Worm (Caenorhabditis elegans) whole organism, L4/young adult: ENCODE data around the gene C54E10.6.
"Not testable (repeated sequence)": the region's sequence is repeated elsewhere in the genome, so short reads cannot be mapped to it uniquely, and the experiment has no call there.

Source experiments
- W03F9.2 ChIP-seq: fragments of 150-350 bp; optimal IDR thresholded peaks from 2 replicates; lab custom pipeline; 2014; ENCODE audit warnings: missing biosample characterization, missing genetic modification characterization
- dao-5 ChIP-seq: sonication (generic microtip); optimal IDR thresholded peaks from 2 replicates; lab custom pipeline; 2016; ENCODE audit warnings: missing genotype, missing genetic modification characterization, moderate library complexity, missing compliant biosample characterization
- him-1 ChIP-seq: sonication (generic microtip); optimal IDR thresholded peaks from 2 replicates; lab custom pipeline; 2016; ENCODE audit warnings: missing genotype, missing genetic modification reagents, missing genetic modification characterization, missing compliant biosample characterization

Gene C54E10.6

ce11 chrV:18770623-18771022, 37.9 kb downstream of the C54E10.6 start, which contains the start of gene clec-255:
Gene clec-255, minus strand, starts transcription at chrV:18770723.
- TF ChIP-seq dao-5 (tag; lab: Kevin White, UChicago), result no peak
- no peak for TF ChIP-seq W03F9.2 (tag; lab: Kevin White, UChicago)
- TF ChIP-seq him-1, result no peak

ce11 chrV:18769902-18770301, 38.6 kb downstream of the C54E10.6 start:
- TF ChIP-seq W03F9.2 (tag; lab: Kevin White, UChicago) (no peak), him-1 (no peak), dao-5 (tag; lab: Kevin White, UChicago) (no peak)

- not testable (repeated sequence) for TF ChIP-seq W03F9.2 (tag; lab: Kevin White, UChicago); dao-5 (tag; lab: Kevin White, UChicago); him-1
Measured at ce11 chrV:18762044-18762443, 46.5 kb downstream of the C54E10.6 start, which contains the start of gene F11D11.22. Gene F11D11.22, plus strand, starts transcription at chrV:18762344.

ce11 chrV:18761078-18761477, 47.5 kb downstream of the C54E10.6 start, which contains the start of gene F11D11.4:
Gene F11D11.4, plus strand, starts transcription at chrV:18761378.
- TF ChIP-seq W03F9.2 (tag; lab: Kevin White, UChicago), result no peak
- no peak for TF ChIP-seq him-1
- no peak for TF ChIP-seq dao-5 (tag; lab: Kevin White, UChicago)

ce11 chrV:18760174-18760573, 48.4 kb downstream of the C54E10.6 start, which contains the start of gene F11D11.3:
Gene F11D11.3, minus strand, starts transcription at chrV:18760274.
- TF ChIP-seq W03F9.2 (tag; lab: Kevin White, UChicago) (no peak), dao-5 (tag; lab: Kevin White, UChicago) (no peak), him-1 (no peak)
